Fruit fly (Drosophila melanogaster): ENCODE results near the gene CG45061.

- no peak for TF ChIP-seq h (GFP tag; optimal IDR thresholded peaks at IDR 0.05)
- TF ChIP-seq Myc (optimal IDR thresholded peaks at IDR 0.05), result no peak
- no peak for TF ChIP-seq Mio (GFP tag; optimal IDR thresholded peaks at IDR 0.05)
- TF ChIP-seq sage (GFP tag; optimal IDR thresholded peaks at IDR 0.05), result no peak
- no peak for TF ChIP-seq pan (optimal IDR thresholded peaks at IDR 0.05)
- no peak for TF ChIP-seq woc (GFP tag; optimal IDR thresholded peaks at IDR 0.05)
- TF ChIP-seq dl (GFP tag; optimal IDR thresholded peaks at IDR 0.05; ENCODE audit: insufficient read depth in 1 of 2, partially characterized antibody in 2 of 2), result no peak
- no peak for TF ChIP-seq Jra (GFP tag; optimal IDR thresholded peaks at IDR 0.05)
- TF ChIP-seq lola (GFP tag; optimal IDR thresholded peaks at IDR 0.05), result no peak
- no peak for TF ChIP-seq CrebA (GFP tag; optimal IDR thresholded peaks at IDR 0.05; ENCODE audit: borderline replicate concordance)
- no peak for TF ChIP-seq Dif (GFP tag; optimal IDR thresholded peaks at IDR 0.05; ENCODE audit: partially characterized antibody)
Measured at dm6 chrX:9885363-9885762, 13.9 kb upstream of the CG45061 start.
